Fruit fly (Drosophila melanogaster) whole organism, embryonic: ENCODE data around the gene CG5828.

Source experiments
- Antp ChIP-seq: fragments of 200-800 bp; sonication (Bioruptor generic); optimal IDR thresholded peaks from 3 replicates; lab custom pipeline; 2016; ENCODE audit warnings: missing biosample characterization, missing genetic modification characterization
- Atf6 ChIP-seq: fragments of 200-800 bp; sonication (Bioruptor generic); IDR thresholded peaks from 2 replicates; pipeline ENCODE4 v1.3.6; 2022; ENCODE audit warnings: missing biosample characterization, missing genetic modification characterization
- B-H1 ChIP-seq: fragments of 200-800 bp; sonication (Bioruptor generic); IDR thresholded peaks from 3 replicates; pipeline ENCODE4 v1.3.6; 2022; ENCODE audit warnings: missing biosample characterization, missing genetic modification characterization
- Bdp1 ChIP-seq: fragments of 200-800 bp; sonication (Bioruptor generic); optimal IDR thresholded peaks from 3 replicates; lab custom pipeline; 2016; ENCODE audit warnings: missing biosample characterization, missing genetic modification characterization
- CG10147 ChIP-seq: fragments of 200-800 bp; sonication (Bioruptor generic); optimal IDR thresholded peaks from 2 replicates; lab custom pipeline; 2019; ENCODE audit warnings: missing biosample characterization, mild to moderate bottlenecking, missing genetic modification characterization, moderate library complexity
- CG10431 ChIP-seq: fragments of 200-800 bp; sonication (Bioruptor generic); optimal IDR thresholded peaks from 3 replicates; lab custom pipeline; 2018; ENCODE audit warnings: missing biosample characterization, mild to moderate bottlenecking, missing genetic modification characterization
- CG11398 ChIP-seq: fragments of 200-800 bp; sonication (Bioruptor generic); optimal IDR thresholded peaks from 2 replicates; lab custom pipeline; 2016; ENCODE audit warnings: missing biosample characterization, missing genetic modification characterization
- CG12155 ChIP-seq: fragments of 200-800 bp; sonication (Bioruptor generic); optimal IDR thresholded peaks from 3 replicates; lab custom pipeline; 2016; ENCODE audit warnings: missing biosample characterization, missing genetic modification characterization
- CG14667 ChIP-seq: fragments of 200-800 bp; sonication (Bioruptor generic); IDR thresholded peaks from 2 replicates; pipeline ENCODE4 v1.3.6; 2022; ENCODE audit warnings: missing biosample characterization, missing genetic modification characterization
- CG15269 ChIP-seq: fragments of 200-800 bp; sonication (Bioruptor generic); optimal IDR thresholded peaks from 2 replicates; lab custom pipeline; 2018; ENCODE audit warnings: missing biosample characterization, mild to moderate bottlenecking, missing genetic modification characterization, moderate library complexity
- CG33213 ChIP-seq: fragments of 200-800 bp; sonication (Bioruptor generic); optimal IDR thresholded peaks from 3 replicates; lab custom pipeline; 2016; ENCODE audit warnings: missing biosample characterization, missing genetic modification characterization
- CG34376 ChIP-seq: fragments of 200-800 bp; sonication (Bioruptor generic); optimal IDR thresholded peaks from 2 replicates; lab custom pipeline; 2018; ENCODE audit warnings: missing biosample characterization, mild to moderate bottlenecking, missing genetic modification characterization
- CG42726 ChIP-seq: fragments of 200-800 bp; sonication (Bioruptor generic); IDR thresholded peaks from 2 replicates; pipeline ENCODE4 v1.3.6; 2022; ENCODE audit warnings: missing biosample characterization, missing genetic modification characterization; ENCODE audit not compliant: partially characterized antibody
- CG4617 ChIP-seq: fragments of 200-800 bp; sonication (Bioruptor generic); optimal IDR thresholded peaks from 3 replicates; lab custom pipeline; 2016; ENCODE audit warnings: missing biosample characterization, missing genetic modification characterization, borderline replicate concordance
- CG4854 ChIP-seq: fragments of 200-800 bp; sonication (Bioruptor generic); optimal IDR thresholded peaks from 2 replicates; lab custom pipeline; 2016; ENCODE audit warnings: missing biosample characterization, missing genetic modification characterization, inconsistent platforms
- CG5953 ChIP-seq: fragments of 200-800 bp; sonication (Bioruptor generic); IDR thresholded peaks from 2 replicates; pipeline ENCODE4 v1.3.6; 2022; ENCODE audit warnings: missing biosample characterization, missing genetic modification characterization
- CG6654 ChIP-seq: fragments of 200-800 bp; sonication (Bioruptor generic); optimal IDR thresholded peaks from 2 replicates; lab custom pipeline; 2017; ENCODE audit warnings: missing biosample characterization, mild to moderate bottlenecking, missing genetic modification characterization
- CG6683 ChIP-seq: fragments of 200-800 bp; sonication (Bioruptor generic); optimal IDR thresholded peaks from 2 replicates; lab custom pipeline; 2017; ENCODE audit warnings: missing biosample characterization, mild to moderate bottlenecking, missing genetic modification characterization, missing genetic modification reagents
- CG7963 ChIP-seq: fragments of 200-800 bp; sonication (Bioruptor generic); IDR thresholded peaks from 3 replicates; pipeline ENCODE4 v1.3.6; 2022; ENCODE audit warnings: missing biosample characterization, missing genetic modification characterization; ENCODE audit not compliant: partially characterized antibody
- CG8478 ChIP-seq: fragments of >200 bp; optimal IDR thresholded peaks from 2 replicates; lab custom pipeline; 2018
- CG8944 ChIP-seq: fragments of 200-800 bp; sonication (Bioruptor generic); optimal IDR thresholded peaks from 3 replicates; lab custom pipeline; 2016; ENCODE audit warnings: missing biosample characterization, missing genetic modification characterization
- CG9609 ChIP-seq: fragments of 200-800 bp; sonication (Bioruptor generic); optimal IDR thresholded peaks from 3 replicates; lab custom pipeline; 2016; ENCODE audit warnings: missing biosample characterization, missing genetic modification characterization
- D19B ChIP-seq: fragments of 200-800 bp; sonication (Bioruptor generic); optimal IDR thresholded peaks from 2 replicates; lab custom pipeline; 2017; ENCODE audit warnings: missing biosample characterization, mild to moderate bottlenecking, missing genetic modification characterization
- Doc3 ChIP-seq: fragments of 200-800 bp; sonication (Bioruptor generic); IDR thresholded peaks from 3 replicates; pipeline ENCODE4 v1.3.6; 2022; ENCODE audit warnings: missing biosample characterization, missing genetic modification characterization; ENCODE audit not compliant: partially characterized antibody
- Drgx ChIP-seq: fragments of 200-800 bp; sonication (Bioruptor generic); IDR thresholded peaks from 2 replicates; pipeline ENCODE4 v1.3.6; 2022; ENCODE audit warnings: missing biosample characterization, missing genetic modification characterization
- Elba2 ChIP-seq: fragments of 200-800 bp; sonication (Bioruptor generic); optimal IDR thresholded peaks from 3 replicates; lab custom pipeline; 2016; ENCODE audit warnings: missing biosample characterization, missing genetic modification characterization
- H2.0 ChIP-seq: fragments of 200-800 bp; sonication (Bioruptor generic); IDR thresholded peaks from 2 replicates; pipeline ENCODE4 v1.3.6; 2022; ENCODE audit warnings: missing biosample characterization, missing genetic modification characterization
- HmgZ ChIP-seq: fragments of 200-800 bp; sonication (Bioruptor generic); optimal IDR thresholded peaks from 2 replicates; lab custom pipeline; 2018; ENCODE audit warnings: missing biosample characterization, mild to moderate bottlenecking, missing genetic modification characterization
- NK7.1 ChIP-seq: fragments of 200-800 bp; sonication (Bioruptor generic); optimal IDR thresholded peaks from 3 replicates; lab custom pipeline; 2016; ENCODE audit warnings: missing biosample characterization, missing genetic modification characterization
- Opbp ChIP-seq: fragments of 200-800 bp; sonication (Bioruptor generic); IDR thresholded peaks from 3 replicates; pipeline ENCODE4 v1.3.6; 2022; ENCODE audit warnings: missing biosample characterization, missing genetic modification characterization; ENCODE audit not compliant: partially characterized antibody
- ase ChIP-seq: fragments of 200-800 bp; sonication (Bioruptor generic); IDR thresholded peaks from 3 replicates; pipeline ENCODE4 v1.3.6; 2022; ENCODE audit warnings: missing biosample characterization, missing genetic modification characterization
- bcd ChIP-seq: fragments of 200-800 bp; sonication (Bioruptor generic); optimal IDR thresholded peaks from 2 replicates; lab custom pipeline; 2017; ENCODE audit warnings: missing biosample characterization, mild to moderate bottlenecking, missing genetic modification characterization
- chm ChIP-seq: fragments of 200-800 bp; sonication (Bioruptor generic); IDR thresholded peaks from 2 replicates; pipeline ENCODE4 v1.3.6; 2022; ENCODE audit warnings: missing biosample characterization, missing genetic modification characterization
- da ChIP-seq: fragments of 200-800 bp; sonication (Bioruptor generic); optimal IDR thresholded peaks from 2 replicates; lab custom pipeline; 2016; ENCODE audit warnings: missing biosample characterization, missing genetic modification characterization
- dan ChIP-seq: fragments of 200-800 bp; sonication (Bioruptor generic); IDR thresholded peaks from 2 replicates; pipeline ENCODE4 v1.3.6; 2022; ENCODE audit warnings: missing biosample characterization, missing genetic modification characterization
- dimm ChIP-seq: fragments of 200-800 bp; sonication (Bioruptor generic); IDR thresholded peaks from 2 replicates; pipeline ENCODE4 v1.3.6; 2022; ENCODE audit warnings: missing biosample characterization, missing genetic modification characterization
- disco-r ChIP-seq: fragments of 200-800 bp; sonication (Bioruptor generic); optimal IDR thresholded peaks from 2 replicates; lab custom pipeline; 2016; ENCODE audit warnings: missing biosample characterization, missing genetic modification characterization
- dmrt99B ChIP-seq: fragments of 200-800 bp; sonication (Bioruptor generic); optimal IDR thresholded peaks from 2 replicates; lab custom pipeline; 2018; ENCODE audit warnings: missing biosample characterization, mild to moderate bottlenecking, missing genetic modification characterization, moderate library complexity
- hbn ChIP-seq: fragments of 200-800 bp; sonication (Bioruptor generic); IDR thresholded peaks from 2 replicates; pipeline ENCODE4 v1.3.6; 2022; ENCODE audit warnings: missing biosample characterization, missing genetic modification characterization; ENCODE audit not compliant: partially characterized antibody
- ind ChIP-seq: fragments of 200-800 bp; sonication (Bioruptor generic); optimal IDR thresholded peaks from 3 replicates; lab custom pipeline; 2016; ENCODE audit warnings: missing biosample characterization, missing genetic modification characterization
- kay ChIP-seq: fragments of 200-800 bp; sonication (Bioruptor generic); optimal IDR thresholded peaks from 2 replicates; lab custom pipeline; 2016; ENCODE audit warnings: missing biosample characterization, missing genetic modification characterization
- pan ChIP-seq, 4 experiments: fragments of >200 bp in 3 of 4; fragments of 200-800 bp in 1 of 4; sonication (Bioruptor generic) in 1 of 4; optimal IDR thresholded peaks in 3 of 4; IDR thresholded peaks in 1 of 4; 2 replicates each; pipeline versions ENCODE4 v1.3.6 to Lab custom; 2017 to 2022; ENCODE audit warnings: missing biosample characterization in 2 of 4, missing genetic modification characterization in 2 of 4, mixed read lengths in 1 of 4
- pho ChIP-seq: fragments of 200-800 bp; sonication (Bioruptor generic); optimal IDR thresholded peaks from 2 replicates; lab custom pipeline; 2016; ENCODE audit warnings: missing biosample characterization, missing genetic modification characterization
- rib ChIP-seq: fragments of 200-800 bp; sonication (Bioruptor generic); IDR thresholded peaks from 2 replicates; pipeline ENCODE4 v1.3.6; 2022; ENCODE audit warnings: missing biosample characterization, missing genetic modification characterization
- scrt ChIP-seq: fragments of 200-800 bp; sonication (Bioruptor generic); optimal IDR thresholded peaks from 2 replicates; lab custom pipeline; 2018; ENCODE audit warnings: missing biosample characterization, mild to moderate bottlenecking, missing genetic modification characterization, moderate library complexity
- sens-2 ChIP-seq: fragments of 200-800 bp; sonication (Bioruptor generic); IDR thresholded peaks from 2 replicates; pipeline ENCODE4 v1.3.6; 2022; ENCODE audit warnings: missing biosample characterization, missing genetic modification characterization
- ssp ChIP-seq: fragments of 200-800 bp; sonication (Bioruptor generic); IDR thresholded peaks from 2 replicates; pipeline ENCODE4 v1.3.6; 2022; ENCODE audit warnings: missing biosample characterization, missing genetic modification characterization
- stwl ChIP-seq: fragments of 200-800 bp; sonication (Bioruptor generic); optimal IDR thresholded peaks from 3 replicates; lab custom pipeline; 2018; ENCODE audit warnings: missing biosample characterization, mild to moderate bottlenecking, missing genetic modification characterization, moderate library complexity
- tup ChIP-seq: fragments of 200-800 bp; sonication (Bioruptor generic); optimal IDR thresholded peaks from 2 replicates; lab custom pipeline; 2016; ENCODE audit warnings: missing biosample characterization, mild to moderate bottlenecking, missing genetic modification characterization, moderate library complexity
- zen ChIP-seq: fragments of 200-800 bp; sonication (Bioruptor generic); optimal IDR thresholded peaks from 3 replicates; lab custom pipeline; 2018; ENCODE audit warnings: missing biosample characterization, mild to moderate bottlenecking, missing genetic modification characterization, moderate library complexity

CG5828 gene

DNA sequence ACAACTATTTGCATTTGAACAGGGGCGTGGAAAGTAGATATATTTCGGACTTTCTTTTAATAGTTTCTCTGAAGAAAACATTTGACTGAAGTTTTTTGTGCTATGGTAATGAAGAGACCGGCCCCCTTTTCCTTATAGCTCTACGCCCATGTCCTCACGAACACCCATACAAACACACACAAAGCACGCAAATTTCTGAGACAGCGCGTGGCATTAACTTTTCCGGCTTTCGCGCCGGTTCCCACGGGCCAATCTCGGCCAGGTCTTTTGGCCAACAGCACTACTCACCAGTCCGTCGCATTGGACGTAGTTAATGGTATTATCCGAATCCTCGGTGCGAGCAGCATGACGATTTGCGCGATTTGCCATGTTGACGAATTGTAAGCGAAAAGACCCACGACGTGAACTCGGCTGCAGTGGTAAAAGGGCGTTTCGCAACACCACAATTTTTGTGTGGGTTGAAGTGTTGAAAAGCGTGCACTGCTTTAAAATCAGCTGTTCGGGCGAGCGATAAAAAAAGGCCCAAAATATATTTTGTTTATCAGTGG, 41.3 kb upstream of the CG5828 start, which contains the start of gene senju (continued):
- TF ChIP-seq scrt (GFP tag; lab: Kevin White, UChicago) (peak; percentile 65), CG34376 (GFP tag; lab: Kevin White, UChicago) (peak; percentile 95), CG8944 (GFP tag; lab: Kevin White, UChicago) (peak; percentile 93), zen (tag; lab: Kevin White, UChicago) (peak; percentile 53), D19B (GFP tag; lab: Kevin White, UChicago) (peak; percentile 71), Bdp1 (GFP tag; lab: Kevin White, UChicago) (peak; percentile 78), NK7.1 (GFP tag; lab: Kevin White, UChicago) (peak; percentile 81), CG15269 (tag; lab: Kevin White, UChicago) (peak; percentile 83), pan (optimal IDR thresholded peaks at IDR 0.05; lab: Kevin White, UChicago) (no peak), pan (GFP tag; optimal IDR thresholded peaks at IDR 0.05 in 1 of 2, IDR thresholded peaks at IDR 0.05 in 1 of 2) (peak in 1 of 2 experiments; percentile 90), hbn (GFP tag; lab: Robert Waterston, UW) (0 out of 2 replicates have a peak, but pooled peaks have one; percentile 42), CG5953 (GFP tag; lab: Robert Waterston, UW) (peak; percentile 62; the same call in 1 of the 2 replicates), CG6654 (GFP tag; lab: Kevin White, UChicago) (peak; percentile 60), CG4617 (GFP tag; lab: Kevin White, UChicago) (peak; percentile 95), CG7963 (GFP tag; lab: Robert Waterston, UW) (no peak), CG11398 (GFP tag; lab: Kevin White, UChicago) (peak; percentile 85), ssp (GFP tag; lab: Robert Waterston, UW) (peak; percentile 62), pho (GFP tag; lab: Kevin White, UChicago) (peak; percentile 86), Drgx (peak; percentile 81), Antp (peak; percentile 90), bcd (GFP tag; lab: Kevin White, UChicago) (peak; percentile 83), CG4854 (GFP tag; lab: Kevin White, UChicago) (peak; percentile 79), stwl (tag; lab: Kevin White, UChicago) (peak; percentile 79), sens-2 (GFP tag; lab: Robert Waterston, UW) (peak; percentile 76), H2.0 (GFP tag; lab: Robert Waterston, UW) (peak; percentile 70), Elba2 (GFP tag; lab: Kevin White, UChicago) (no peak), CG9609 (peak; percentile 87), Atf6 (GFP tag; lab: Robert Waterston, UW) (peak; percentile 80), ase (GFP tag; lab: Robert Waterston, UW) (peak; percentile 76), CG10431 (GFP tag; lab: Kevin White, UChicago) (peak; percentile 49), tup (GFP tag; lab: Kevin White, UChicago) (no peak), CG8478 (lab: Kevin White, UChicago) (no peak), chm (GFP tag; lab: Robert Waterston, UW) (peak; percentile 87), kay (GFP tag; lab: Kevin White, UChicago) (peak; percentile 70), dmrt99B (tag; lab: Kevin White, UChicago) (peak; percentile 78), Doc3 (no peak), dan (GFP tag; lab: Robert Waterston, UW) (no peak), ind (peak; percentile 78), CG12155 (GFP tag; lab: Kevin White, UChicago) (peak; percentile 85), B-H1 (GFP tag; lab: Robert Waterston, UW) (peak; percentile 73), dimm (no peak), CG33213 (GFP tag; lab: Kevin White, UChicago) (peak; percentile 81), CG10147 (GFP tag; lab: Kevin White, UChicago) (peak; percentile 64), CG6683 (peak; percentile 70), Opbp (GFP tag; lab: Robert Waterston, UW) (peak; percentile 100), CG42726 (GFP tag; lab: Robert Waterston, UW) (peak; percentile 36; the same call in 1 of the 2 replicates), HmgZ (tag; lab: Kevin White, UChicago) (peak; percentile 88), da (GFP tag; lab: Kevin White, UChicago) (peak; percentile 22), CG14667 (GFP tag; lab: Robert Waterston, UW) (peak; percentile 71), rib (peak; percentile 95), disco-r (GFP tag; lab: Kevin White, UChicago) (peak; percentile 64)
